Fruit fly (Drosophila melanogaster): ENCODE measurements around the gene CG18507.

DNA sequence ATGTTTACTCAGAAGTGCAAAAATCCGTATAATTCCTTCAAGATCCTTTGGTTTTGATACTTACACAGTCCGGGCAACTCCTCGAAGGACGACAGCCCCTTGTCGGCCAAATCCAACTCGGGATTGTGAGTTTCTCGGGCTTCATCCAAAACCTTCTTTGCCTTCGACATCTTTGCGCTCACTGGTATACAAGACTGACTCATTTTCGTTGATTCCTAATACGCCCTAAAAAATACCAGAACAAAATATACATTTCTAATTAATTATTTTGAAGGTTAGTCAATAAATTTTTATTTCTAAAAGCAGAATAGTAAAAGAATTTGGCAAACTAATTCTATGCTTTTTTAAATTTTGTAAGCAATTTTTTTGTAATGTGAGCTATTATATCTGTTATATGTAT is 24.3 kb upstream of the CG18507 start:
- TF ChIP-seq Rel (GFP tag; optimal IDR thresholded peaks at IDR 0.05) = no peak
- TF ChIP-seq Rel (tag; optimal IDR thresholded peaks at IDR 0.05) = no peak
- TF ChIP-seq Mio (GFP tag; optimal IDR thresholded peaks at IDR 0.05) = no peak
- no peak for TF ChIP-seq Myc (optimal IDR thresholded peaks at IDR 0.05)
- no peak for TF ChIP-seq psq (GFP tag; optimal IDR thresholded peaks at IDR 0.05)
- TF ChIP-seq fru (GFP tag; optimal IDR thresholded peaks at IDR 0.05) = no peak
- no peak for TF ChIP-seq tai (GFP tag; optimal IDR thresholded peaks at IDR 0.05)

All from whole organism, wandering third instar larva.